Worm (Caenorhabditis elegans) whole organism, midembryonic: ENCODE results near the gene C38C3.6.
A peak's percentile ranks its signal among the peaks of the same experiment; 100 is the strongest.

Experiments used
- T22C8.4 ChIP-seq: fragments of 200-800 bp; sonication (Bioruptor generic); IDR thresholded peaks from 2 replicates; pipeline ENCODE4 v1.3.6; 2022; ENCODE audit warnings: missing genetic modification characterization, missing compliant biosample characterization
- cog-1 ChIP-seq: sonication (generic microtip); optimal IDR thresholded peaks from 2 replicates; lab custom pipeline; 2016; ENCODE audit warnings: missing genetic modification characterization, missing compliant biosample characterization
- flt-1 ChIP-seq: fragments of 200-800 bp; sonication (Bioruptor generic); IDR thresholded peaks from 2 replicates; pipeline ENCODE4 v1.3.6; 2022; ENCODE audit warnings: missing genetic modification characterization, missing compliant biosample characterization
- klf-2 ChIP-seq: fragments of 200-800 bp; sonication (Bioruptor generic); conservative IDR thresholded peaks from 2 replicates; pipeline ENCODE4 v1.3.6; 2022; ENCODE audit warnings: missing genetic modification reagents, missing genetic modification characterization, missing compliant biosample characterization
- med-1 ChIP-seq: sonication (generic microtip); optimal IDR thresholded peaks from 2 replicates; lab custom pipeline; 2017; ENCODE audit warnings: missing genetic modification characterization, mild to moderate bottlenecking, missing compliant biosample characterization, antibody characterized with exemption, missing genetic modification reagents; ENCODE audit not compliant: insufficient read depth
- ref-1 ChIP-seq: fragments of 200-800 bp; sonication (Bioruptor generic); conservative IDR thresholded peaks from 2 replicates; pipeline ENCODE4 v1.3.6; 2022; ENCODE audit warnings: missing genetic modification reagents, missing genetic modification characterization, missing compliant biosample characterization
- tab-1 ChIP-seq: fragments of 200-800 bp; sonication (Bioruptor generic); IDR thresholded peaks from 2 replicates; pipeline ENCODE4 v1.3.6; 2022; ENCODE audit warnings: missing genetic modification characterization, missing compliant biosample characterization
- ztf-23 ChIP-seq: fragments of 200-800 bp; sonication (Bioruptor generic); IDR thresholded peaks from 2 replicates; pipeline ENCODE4 v1.3.6; 2022; ENCODE audit warnings: missing genetic modification reagents, missing genetic modification characterization, missing compliant biosample characterization
- ztf-29 ChIP-seq: fragments of 200-800 bp; sonication (Bioruptor generic); IDR thresholded peaks from 2 replicates; pipeline ENCODE4 v1.3.6; 2022; ENCODE audit warnings: missing genetic modification reagents, missing genetic modification characterization, missing compliant biosample characterization

C38C3.6 gene

DNA sequence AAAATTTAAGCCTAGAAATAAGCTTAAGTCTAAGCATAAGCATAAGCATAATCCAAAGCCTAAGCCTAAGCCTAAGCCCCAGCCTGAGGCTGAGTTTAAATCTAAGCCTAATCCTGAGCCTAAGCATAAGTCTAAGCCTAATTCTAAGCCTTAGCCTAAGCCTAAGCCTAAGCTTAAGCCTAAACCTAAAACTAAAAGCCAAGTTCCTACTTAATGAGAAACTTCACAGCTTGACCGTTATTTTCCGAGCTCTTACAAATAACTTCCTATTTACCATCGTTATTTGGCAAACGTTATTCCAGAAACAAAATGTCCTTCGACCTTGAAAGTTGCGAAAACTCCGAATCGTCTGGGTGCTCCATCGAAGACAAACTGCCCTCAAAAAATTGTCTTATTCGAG, 9.7 kb downstream of the C38C3.6 start, which contains the start of gene C38C3.4:
TSS of gene C38C3.4 (plus strand) at position 301 of the 400 bp plus-strand sequence.
- TF ChIP-seq klf-2 (GFP tag; lab: Robert Waterston, UW) (no peak), ztf-23 (GFP tag; lab: Robert Waterston, UW) (no peak)

ce11 chrV:1480841-1481240, 10.6 kb downstream of the C38C3.6 start:
- TF ChIP-seq ztf-29 (GFP tag; lab: Robert Waterston, UW) (no peak), flt-1 (GFP tag; lab: Robert Waterston, UW) (no peak), cog-1 (tag; lab: Kevin White, UChicago) (no peak), ztf-23 (GFP tag; lab: Robert Waterston, UW) (no peak), med-1 (GFP tag; lab: Kevin White, UChicago) (no peak), tab-1 (GFP tag; lab: Robert Waterston, UW) (no peak), ref-1 (GFP tag; lab: Robert Waterston, UW) (no peak), klf-2 (GFP tag; lab: Robert Waterston, UW) (no peak), T22C8.4 (GFP tag; lab: Robert Waterston, UW) (no peak)

DNA sequence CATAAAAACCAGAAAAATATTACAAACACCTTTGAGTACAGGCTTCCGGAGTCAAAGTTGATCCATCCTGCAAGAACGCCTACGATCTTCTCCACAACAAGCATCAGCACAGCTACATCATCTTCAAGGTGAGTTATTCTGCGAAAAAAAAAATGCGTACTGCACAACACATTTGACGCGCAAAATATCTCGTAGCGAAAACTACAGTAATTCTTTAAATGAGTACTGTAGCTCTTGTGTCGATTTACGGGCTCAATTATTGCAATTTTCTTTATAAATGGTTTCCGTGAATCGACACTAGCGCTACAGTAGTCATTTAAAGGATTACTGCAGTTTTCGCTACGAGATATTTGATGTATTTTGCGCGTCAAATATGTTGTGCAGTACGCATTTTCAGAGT, 14.6 kb downstream of the C38C3.6 start:
- TF ChIP-seq ref-1 (GFP tag; lab: Robert Waterston, UW) (no peak), cog-1 (tag; lab: Kevin White, UChicago) (no peak)

ce11 chrV:1476284-1476792, 15.1 kb downstream of the C38C3.6 start:
- TF ChIP-seq klf-2 (GFP tag; lab: Robert Waterston, UW) (no peak), ztf-29 (GFP tag; lab: Robert Waterston, UW) (no peak), cog-1 (tag; lab: Kevin White, UChicago) (no peak), tab-1 (GFP tag; lab: Robert Waterston, UW) (no peak), ztf-23 (GFP tag; lab: Robert Waterston, UW) (no peak), flt-1 (GFP tag; lab: Robert Waterston, UW) (no peak), T22C8.4 (GFP tag; lab: Robert Waterston, UW) (no peak), ref-1 (GFP tag; lab: Robert Waterston, UW) (no peak), med-1 (GFP tag; lab: Kevin White, UChicago) (no peak)

- TF ChIP-seq tab-1 (GFP tag; lab: Robert Waterston, UW) (peak; percentile 46; the same call in 1 of the 2 replicates), flt-1 (GFP tag; lab: Robert Waterston, UW) (0 out of 2 replicates have a peak, but pooled peaks have one; percentile 57), T22C8.4 (GFP tag; lab: Robert Waterston, UW) (no peak)
These were observed 16.8 kb downstream of the C38C3.6 start, which contains the start of the genes F53E2.2 and unc-60 for ce11 chrV:1474486-1475125. F53E2.2 (plus strand) TSS chrV:1475086. unc-60 (plus strand) TSS chrV:1475086.

DNA sequence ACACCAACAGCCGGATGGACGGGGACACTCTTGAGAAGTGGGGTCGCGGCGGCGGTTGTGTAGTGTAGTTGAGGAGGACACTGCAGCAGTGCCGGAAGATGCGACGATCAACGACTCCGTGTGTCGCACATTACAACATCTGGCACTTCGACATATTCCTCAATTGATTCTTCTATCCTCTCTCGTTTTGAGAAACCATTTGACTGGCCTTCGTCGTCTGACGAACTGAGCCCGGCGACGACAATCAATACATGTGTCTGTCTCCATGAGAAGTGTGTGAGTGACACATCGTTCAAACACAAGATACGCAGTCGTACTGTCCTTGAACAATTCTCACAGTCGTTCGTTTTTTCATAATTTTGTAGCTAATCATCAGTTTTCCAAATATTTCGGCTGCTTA, 18.8 kb downstream of the C38C3.6 start:
- TF ChIP-seq med-1 (GFP tag; lab: Kevin White, UChicago), result no peak

DNA sequence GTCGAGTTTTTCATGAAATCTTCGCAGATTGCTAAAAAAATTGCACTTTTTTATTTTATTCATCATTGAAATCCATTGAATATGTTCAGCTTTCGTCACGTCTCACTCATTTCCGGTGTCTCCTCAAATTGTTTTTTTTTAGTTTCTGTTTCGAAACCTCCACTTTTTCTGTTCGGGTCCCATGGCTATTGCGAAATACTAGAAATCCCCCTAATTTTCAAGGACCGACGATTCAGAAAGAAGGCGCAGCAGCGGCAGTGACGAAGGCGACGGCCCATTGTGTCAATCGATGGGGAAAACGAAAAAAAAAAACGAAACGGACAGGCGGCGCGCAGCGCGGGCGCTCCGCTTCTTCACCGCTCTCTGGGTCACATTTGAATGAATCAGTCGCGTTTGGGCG, 19.4 kb downstream of the C38C3.6 start:
- TF ChIP-seq ztf-23 (GFP tag; lab: Robert Waterston, UW), result no peak
- TF ChIP-seq T22C8.4 (GFP tag; lab: Robert Waterston, UW), result no peak
- no peak for TF ChIP-seq flt-1 (GFP tag; lab: Robert Waterston, UW)
- TF ChIP-seq cog-1 (tag; lab: Kevin White, UChicago), result no peak
- TF ChIP-seq klf-2 (GFP tag; lab: Robert Waterston, UW), result no peak
- no peak for TF ChIP-seq ztf-29 (GFP tag; lab: Robert Waterston, UW)
- TF ChIP-seq ref-1 (GFP tag; lab: Robert Waterston, UW), result no peak
- TF ChIP-seq med-1 (GFP tag; lab: Kevin White, UChicago), result no peak
- no peak for TF ChIP-seq tab-1 (GFP tag; lab: Robert Waterston, UW)

DNA sequence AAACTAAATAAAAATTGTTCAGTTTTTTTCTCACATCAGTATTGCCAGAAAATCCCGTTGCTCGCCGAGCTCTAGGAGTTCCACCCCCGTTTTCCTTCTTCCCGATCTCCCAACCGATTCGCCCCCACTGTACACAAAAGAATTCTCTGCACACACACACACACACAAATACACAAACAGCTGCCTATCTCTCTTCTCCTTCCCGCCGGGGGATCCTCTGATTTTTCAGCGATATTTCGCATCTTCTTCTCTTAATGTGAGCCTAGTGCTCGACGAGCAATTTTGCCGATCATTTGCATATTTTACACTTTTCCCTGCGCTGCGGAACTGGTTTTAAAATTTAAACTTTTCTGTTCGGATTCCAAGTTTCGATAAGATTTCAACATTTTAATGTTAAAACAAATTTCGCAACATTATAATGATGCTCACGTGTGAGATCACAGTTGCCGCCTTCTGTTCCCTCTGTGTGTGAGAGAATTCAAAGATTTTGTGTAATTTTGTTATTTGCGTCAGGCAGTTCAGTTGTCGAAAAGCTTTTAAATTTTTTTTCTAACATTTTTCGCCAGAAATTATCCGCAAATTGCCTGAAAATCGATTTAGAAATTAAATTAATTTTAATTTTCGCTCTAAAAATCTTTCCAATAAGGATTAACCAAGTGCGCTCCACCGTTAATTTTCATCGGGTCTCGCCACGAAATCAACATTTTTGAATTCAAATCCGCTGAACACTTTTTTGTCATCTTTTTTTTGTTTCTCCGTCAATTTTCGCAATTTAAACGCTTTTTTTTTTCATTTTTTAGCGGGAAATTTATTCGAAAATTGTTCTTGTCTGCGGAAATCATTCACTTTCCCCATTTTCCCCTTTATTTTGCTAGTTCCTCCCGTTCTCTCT, 20.1 kb downstream of the C38C3.6 start:
- no peak for TF ChIP-seq cog-1 (tag; lab: Kevin White, UChicago)
- TF ChIP-seq ztf-23 (GFP tag; lab: Robert Waterston, UW), result 0 out of 2 replicates have a peak, but pooled peaks have one; percentile 36

DNA sequence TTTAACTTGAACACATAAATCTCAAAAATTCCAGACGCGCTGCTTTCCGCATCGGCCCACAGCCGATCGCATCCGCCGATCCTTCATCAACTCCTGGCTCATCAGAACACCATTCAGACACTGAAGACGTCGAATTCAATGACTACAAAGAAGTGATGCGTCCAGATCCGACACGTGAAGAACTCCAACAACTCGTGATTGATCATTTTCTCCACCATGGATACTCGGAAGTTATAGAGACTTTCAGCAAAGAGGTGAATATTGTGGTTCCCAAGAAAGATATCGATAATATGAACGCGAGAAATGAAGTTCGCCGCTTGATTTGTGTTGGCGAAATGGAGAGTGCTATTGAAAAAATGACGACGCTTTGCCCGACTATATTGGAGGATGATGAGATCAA, 22.5 kb downstream of the C38C3.6 start:
- no peak for TF ChIP-seq ztf-23 (GFP tag; lab: Robert Waterston, UW)
- no peak for TF ChIP-seq ref-1 (GFP tag; lab: Robert Waterston, UW)
- no peak for TF ChIP-seq flt-1 (GFP tag; lab: Robert Waterston, UW)

DNA sequence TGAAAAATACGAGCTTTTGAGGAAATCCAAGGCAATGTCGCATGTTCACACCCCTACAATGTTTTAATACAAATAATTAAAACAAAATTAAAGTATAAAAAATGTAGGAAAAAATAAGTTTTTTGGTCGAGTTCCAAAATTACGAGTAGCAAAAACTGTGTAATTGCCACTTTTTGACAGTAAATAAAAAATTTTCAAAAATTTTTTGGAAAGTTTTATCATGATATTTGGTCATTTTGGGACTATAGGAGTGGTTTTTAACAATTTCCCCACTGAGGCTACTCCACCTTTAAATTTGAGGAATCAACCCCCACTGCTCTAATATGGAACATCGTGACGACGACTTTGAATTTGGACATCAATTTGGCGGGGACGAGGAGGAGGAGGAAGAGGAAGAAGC, 24.0 kb downstream of the C38C3.6 start, which contains the start of gene gid-8:
TSS of gene gid-8 (plus strand) at position 301 of the 400 bp plus-strand sequence.
- TF ChIP-seq flt-1 (GFP tag; lab: Robert Waterston, UW), result no peak
- no peak for TF ChIP-seq klf-2 (GFP tag; lab: Robert Waterston, UW)
- no peak for TF ChIP-seq ztf-29 (GFP tag; lab: Robert Waterston, UW)
- TF ChIP-seq tab-1 (GFP tag; lab: Robert Waterston, UW), result no peak
- TF ChIP-seq ref-1 (GFP tag; lab: Robert Waterston, UW), result no peak
- TF ChIP-seq ztf-23 (GFP tag; lab: Robert Waterston, UW), result no peak
- TF ChIP-seq med-1 (GFP tag; lab: Kevin White, UChicago), result no peak
- TF ChIP-seq T22C8.4 (GFP tag; lab: Robert Waterston, UW), result no peak
- TF ChIP-seq cog-1 (tag; lab: Kevin White, UChicago), result no peak
